Worm (Caenorhabditis elegans) whole organism, midembryonic: ENCODE data around the gene F10C1.1.

Experiments
- T22C8.4 ChIP-seq: fragments of 200-800 bp; sonication (Bioruptor generic); IDR thresholded peaks from 2 replicates; pipeline ENCODE4 v1.3.6; 2022; ENCODE audit warnings: missing genetic modification characterization, missing compliant biosample characterization
- cog-1 ChIP-seq: sonication (generic microtip); optimal IDR thresholded peaks from 2 replicates; lab custom pipeline; 2016; ENCODE audit warnings: missing genetic modification characterization, missing compliant biosample characterization
- flt-1 ChIP-seq: fragments of 200-800 bp; sonication (Bioruptor generic); IDR thresholded peaks from 2 replicates; pipeline ENCODE4 v1.3.6; 2022; ENCODE audit warnings: missing genetic modification characterization, missing compliant biosample characterization
- klf-2 ChIP-seq: fragments of 200-800 bp; sonication (Bioruptor generic); conservative IDR thresholded peaks from 2 replicates; pipeline ENCODE4 v1.3.6; 2022; ENCODE audit warnings: missing genetic modification reagents, missing genetic modification characterization, missing compliant biosample characterization
- med-1 ChIP-seq: sonication (generic microtip); optimal IDR thresholded peaks from 2 replicates; lab custom pipeline; 2017; ENCODE audit warnings: missing genetic modification characterization, mild to moderate bottlenecking, missing compliant biosample characterization, antibody characterized with exemption, missing genetic modification reagents; ENCODE audit not compliant: insufficient read depth
- ref-1 ChIP-seq: fragments of 200-800 bp; sonication (Bioruptor generic); conservative IDR thresholded peaks from 2 replicates; pipeline ENCODE4 v1.3.6; 2022; ENCODE audit warnings: missing genetic modification reagents, missing genetic modification characterization, missing compliant biosample characterization
- tab-1 ChIP-seq: fragments of 200-800 bp; sonication (Bioruptor generic); IDR thresholded peaks from 2 replicates; pipeline ENCODE4 v1.3.6; 2022; ENCODE audit warnings: missing genetic modification characterization, missing compliant biosample characterization
- ztf-23 ChIP-seq: fragments of 200-800 bp; sonication (Bioruptor generic); IDR thresholded peaks from 2 replicates; pipeline ENCODE4 v1.3.6; 2022; ENCODE audit warnings: missing genetic modification reagents, missing genetic modification characterization, missing compliant biosample characterization
- ztf-29 ChIP-seq: fragments of 200-800 bp; sonication (Bioruptor generic); IDR thresholded peaks from 2 replicates; pipeline ENCODE4 v1.3.6; 2022; ENCODE audit warnings: missing genetic modification reagents, missing genetic modification characterization, missing compliant biosample characterization

F10C1.1 gene

ce11 chrII:5774879-5775278 lies 850 bp downstream of the F10C1.1 start:
- TF ChIP-seq ztf-29 (GFP tag; lab: Robert Waterston, UW) (no peak), ref-1 (GFP tag; lab: Robert Waterston, UW) (no peak), tab-1 (no peak), T22C8.4 (GFP tag; lab: Robert Waterston, UW) (no peak), cog-1 (no peak), med-1 (GFP tag; lab: Kevin White, UChicago) (no peak), flt-1 (no peak), klf-2 (no peak), ztf-23 (no peak)

ce11 chrII:5777372-5777771 lies 3.3 kb downstream of the F10C1.1 start:
- TF ChIP-seq flt-1: no peak
- no peak for TF ChIP-seq ztf-29 (GFP tag; lab: Robert Waterston, UW)
- no peak for TF ChIP-seq med-1 (GFP tag; lab: Kevin White, UChicago)
- TF ChIP-seq cog-1: no peak
- TF ChIP-seq ref-1 (GFP tag; lab: Robert Waterston, UW): no peak

ce11 chrII:5779866-5780265 lies 5.8 kb downstream of the F10C1.1 start:
- TF ChIP-seq flt-1 (no peak), ref-1 (GFP tag; lab: Robert Waterston, UW) (no peak), ztf-29 (GFP tag; lab: Robert Waterston, UW) (no peak), med-1 (GFP tag; lab: Kevin White, UChicago) (no peak), tab-1 (no peak), T22C8.4 (GFP tag; lab: Robert Waterston, UW) (no peak), cog-1 (no peak), ztf-23 (no peak), klf-2 (no peak)

ce11 chrII:5781935-5782921 lies 8.2 kb downstream of the F10C1.1 start, which contains the start of gene K05F1.6:
K05F1.6 (plus strand) TSS chrII:5782520.
- TF ChIP-seq klf-2: peak; percentile 68; the same call in 1 of the 2 replicates
- TF ChIP-seq cog-1: peak; percentile 58
- peak; percentile 60 for TF ChIP-seq T22C8.4 (GFP tag; lab: Robert Waterston, UW)
- TF ChIP-seq ztf-29 (GFP tag; lab: Robert Waterston, UW): peak; percentile 42; the same call in 1 of the 2 replicates
- peak; percentile 64; the same call in 1 of the 2 replicates for TF ChIP-seq flt-1
- peak; percentile 84 for TF ChIP-seq ztf-23
- no peak for TF ChIP-seq med-1 (GFP tag; lab: Kevin White, UChicago)
- TF ChIP-seq ref-1 (GFP tag; lab: Robert Waterston, UW): peak; percentile 54; the same call in 1 of the 2 replicates
- TF ChIP-seq tab-1: peak; percentile 70; the same call in 1 of the 2 replicates

ce11 chrII:5785504-5785903 lies 11.5 kb downstream of the F10C1.1 start:
- TF ChIP-seq tab-1: no peak
- no peak for TF ChIP-seq ztf-29 (GFP tag; lab: Robert Waterston, UW)
- TF ChIP-seq med-1 (GFP tag; lab: Kevin White, UChicago): no peak
- no peak for TF ChIP-seq cog-1
- no peak for TF ChIP-seq flt-1

- TF ChIP-seq tab-1: no peak
- TF ChIP-seq med-1 (GFP tag; lab: Kevin White, UChicago): no peak
- no peak for TF ChIP-seq T22C8.4 (GFP tag; lab: Robert Waterston, UW)
- no peak for TF ChIP-seq klf-2
- TF ChIP-seq cog-1: no peak
- TF ChIP-seq ref-1 (GFP tag; lab: Robert Waterston, UW): no peak
- no peak for TF ChIP-seq ztf-23
- TF ChIP-seq flt-1: no peak
- TF ChIP-seq ztf-29 (GFP tag; lab: Robert Waterston, UW): no peak
These were observed 14.8 kb downstream of the F10C1.1 start, which contains the start of gene K05F1.13 for ce11 chrII:5788815-5789214. K05F1.13 (plus strand) TSS chrII:5789115.

- no peak for TF ChIP-seq tab-1
- no peak for TF ChIP-seq klf-2
- TF ChIP-seq med-1 (GFP tag; lab: Kevin White, UChicago): no peak
- TF ChIP-seq T22C8.4 (GFP tag; lab: Robert Waterston, UW): no peak
- no peak for TF ChIP-seq ztf-23
- TF ChIP-seq ref-1 (GFP tag; lab: Robert Waterston, UW): no peak
- no peak for TF ChIP-seq cog-1
- no peak for TF ChIP-seq ztf-29 (GFP tag; lab: Robert Waterston, UW)
- no peak for TF ChIP-seq flt-1
These were observed 16.3 kb downstream of the F10C1.1 start, which contains the start of gene lect-2 for ce11 chrII:5790313-5790773. lect-2 (plus strand) TSS chrII:5790723.

ce11 chrII:5792490-5792889 lies 18.5 kb downstream of the F10C1.1 start, which contains the start of gene K05F1.14:
K05F1.14 (minus strand) TSS chrII:5792590.
- no peak for TF ChIP-seq klf-2
- no peak for TF ChIP-seq ztf-29 (GFP tag; lab: Robert Waterston, UW)
- no peak for TF ChIP-seq flt-1
- no peak for TF ChIP-seq tab-1
- no peak for TF ChIP-seq ref-1 (GFP tag; lab: Robert Waterston, UW)
- no peak for TF ChIP-seq cog-1
- TF ChIP-seq med-1 (GFP tag; lab: Kevin White, UChicago): no peak
- no peak for TF ChIP-seq ztf-23
- TF ChIP-seq T22C8.4 (GFP tag; lab: Robert Waterston, UW): no peak

- TF ChIP-seq ref-1 (GFP tag; lab: Robert Waterston, UW): no peak
- TF ChIP-seq ztf-23: no peak
- TF ChIP-seq med-1 (GFP tag; lab: Kevin White, UChicago): no peak
- TF ChIP-seq flt-1: no peak
- TF ChIP-seq cog-1: no peak
- no peak for TF ChIP-seq T22C8.4 (GFP tag; lab: Robert Waterston, UW)
- TF ChIP-seq ztf-29 (GFP tag; lab: Robert Waterston, UW): no peak
- no peak for TF ChIP-seq tab-1
- no peak for TF ChIP-seq klf-2
These were observed 20.2 kb downstream of the F10C1.1 start, which contains the start of gene acdh-8 for ce11 chrII:5794195-5794594. acdh-8 (plus strand) TSS chrII:5794495.
